Fruit fly (Drosophila melanogaster): ENCODE measurements around the gene EMC2A.
A peak's percentile ranks its signal among the peaks of the same experiment; 100 is the strongest.

The EMC2A gene

DNA sequence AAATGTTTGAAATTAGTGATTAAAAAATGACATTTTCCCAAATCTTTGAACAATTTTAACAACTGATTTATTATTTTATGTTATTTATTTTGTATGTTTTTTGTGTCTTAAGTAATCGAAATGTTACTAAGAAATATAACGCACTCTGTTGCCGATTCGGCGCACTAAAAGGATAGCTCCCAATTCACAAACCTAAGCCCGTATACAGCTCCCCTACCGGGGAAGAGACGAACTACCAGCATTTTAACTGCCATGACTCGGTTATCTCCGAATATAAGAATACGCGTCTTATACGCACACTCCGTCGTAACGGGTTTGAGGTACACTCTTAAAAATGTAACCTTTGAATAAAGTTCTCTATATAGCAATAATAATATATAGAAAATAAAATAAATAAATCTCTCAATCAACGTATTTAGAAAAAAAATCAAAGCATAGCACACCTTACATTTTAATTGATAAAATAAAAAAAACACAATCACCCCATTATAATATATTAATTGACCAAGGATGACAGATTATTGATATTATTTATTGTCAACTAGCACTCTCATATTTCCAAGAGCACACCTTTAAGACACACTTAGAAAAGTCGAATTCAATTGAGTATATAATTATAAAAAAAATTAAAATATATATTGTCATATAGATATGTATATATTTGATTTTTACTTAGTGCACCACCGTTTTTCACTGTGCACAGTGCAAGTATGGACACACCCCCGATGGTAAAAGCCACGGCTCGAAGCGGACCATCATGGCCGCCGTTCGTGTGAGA is 37.9 kb downstream of the EMC2A start (continued):
- no peak for TF ChIP-seq wek (GFP tag; optimal IDR thresholded peaks at IDR 0.05)
- peak; percentile 84 for TF ChIP-seq D19A (tag; optimal IDR thresholded peaks at IDR 0.05)
- no peak for TF ChIP-seq pan (optimal IDR thresholded peaks at IDR 0.05)
- TF ChIP-seq pan (GFP tag; optimal IDR thresholded peaks at IDR 0.05 in 1 of 2, IDR thresholded peaks at IDR 0.05 in 1 of 2) = peak in 1 of 2 experiments; percentile 70
- TF ChIP-seq chm (GFP tag; IDR thresholded peaks at IDR 0.05) = peak; percentile 68
- TF ChIP-seq btn (GFP tag; optimal IDR thresholded peaks at IDR 0.05) = no peak
- peak; percentile 76 for TF ChIP-seq Deaf1 (tag; optimal IDR thresholded peaks at IDR 0.05)
- no peak for TF ChIP-seq ssp (GFP tag; IDR thresholded peaks at IDR 0.05)
- TF ChIP-seq CG10565 (GFP tag; optimal IDR thresholded peaks at IDR 0.05) = no peak
- TF ChIP-seq CG8388 (GFP tag; optimal IDR thresholded peaks at IDR 0.05) = peak; percentile 87
- no peak for TF ChIP-seq aop (GFP tag; IDR thresholded peaks at IDR 0.05)
- TF ChIP-seq CG6175 (GFP tag; IDR thresholded peaks at IDR 0.05) = no peak
- peak; percentile 40; the same call in 1 of the 3 replicates for TF ChIP-seq Opbp (GFP tag; IDR thresholded peaks at IDR 0.05; ENCODE audit: partially characterized antibody)
- TF ChIP-seq CG3281 (GFP tag; optimal IDR thresholded peaks at IDR 0.05) = peak; percentile 88
- TF ChIP-seq ERR (GFP tag; optimal IDR thresholded peaks at IDR 0.05) = no peak
- peak; percentile 89 for TF ChIP-seq row (GFP tag; IDR thresholded peaks at IDR 0.05)
- peak; percentile 74 for TF ChIP-seq CG5180 (GFP tag; optimal IDR thresholded peaks at IDR 0.05)
- no peak for TF ChIP-seq Doc3 (GFP tag; IDR thresholded peaks at IDR 0.05; ENCODE audit: partially characterized antibody)
- TF ChIP-seq CG17802 (tag; optimal IDR thresholded peaks at IDR 0.05) = peak; percentile 15
- no peak for TF ChIP-seq HLHmδ (GFP tag; optimal IDR thresholded peaks at IDR 0.05)
- TF ChIP-seq CG15514 (GFP tag; optimal IDR thresholded peaks at IDR 0.05) = peak; percentile 43
- peak; percentile 95 for TF ChIP-seq zf30C (GFP tag; optimal IDR thresholded peaks at IDR 0.05)
- peak; percentile 37 for TF ChIP-seq CG8290 (GFP tag; optimal IDR thresholded peaks at IDR 0.05)
- TF ChIP-seq CG8290 (tag; optimal IDR thresholded peaks at IDR 0.05) = no peak
- TF ChIP-seq Sin3A (optimal IDR thresholded peaks at IDR 0.05) = no peak
- peak; percentile 22 for TF ChIP-seq CrebB (tag; optimal IDR thresholded peaks at IDR 0.05)
- TF ChIP-seq Ravus (GFP tag; IDR thresholded peaks at IDR 0.05) = peak; percentile 7; the same call in 1 of the 2 replicates
- no peak for TF ChIP-seq CG17612 (GFP tag; IDR thresholded peaks at IDR 0.05)
- TF ChIP-seq sima (GFP tag; optimal IDR thresholded peaks at IDR 0.05) = no peak
- peak; percentile 45 for TF ChIP-seq E2f2 (GFP tag; IDR thresholded peaks at IDR 0.05)
- peak; percentile 68 for TF ChIP-seq esg (GFP tag; conservative IDR thresholded peaks at IDR 0.05)
- TF ChIP-seq bab2 (GFP tag; optimal IDR thresholded peaks at IDR 0.05) = peak; percentile 9
- no peak for TF ChIP-seq Max (GFP tag; optimal IDR thresholded peaks at IDR 0.05)
- TF ChIP-seq gfzf (GFP tag; optimal IDR thresholded peaks at IDR 0.05) = peak; percentile 5
- TF ChIP-seq CG3407 (GFP tag; optimal IDR thresholded peaks at IDR 0.05) = peak; percentile 80
- no peak for TF ChIP-seq pb (GFP tag; optimal IDR thresholded peaks at IDR 0.05)
- peak; percentile 75 for TF ChIP-seq HHEX (GFP tag; optimal IDR thresholded peaks at IDR 0.05)
- peak; percentile 89 for TF ChIP-seq grau (tag; optimal IDR thresholded peaks at IDR 0.05)
- TF ChIP-seq phol (tag; optimal IDR thresholded peaks at IDR 0.05) = peak; percentile 90
- TF ChIP-seq amos (GFP tag; IDR thresholded peaks at IDR 0.05; ENCODE audit: partially characterized antibody) = peak; percentile 12; the same call in 1 of the 2 replicates
- TF ChIP-seq CG8924 (tag; optimal IDR thresholded peaks at IDR 0.05) = peak; percentile 93
- peak; percentile 33 for TF ChIP-seq CG16863 (GFP tag; optimal IDR thresholded peaks at IDR 0.05)
- TF ChIP-seq Atf6 (GFP tag; IDR thresholded peaks at IDR 0.05) = no peak; the same call in 1 of the 2 replicates
- peak; percentile 82 for TF ChIP-seq Sox102F (GFP tag; optimal IDR thresholded peaks at IDR 0.05)
- TF ChIP-seq Camta (GFP tag; optimal IDR thresholded peaks at IDR 0.05) = no peak
- no peak for TF ChIP-seq NK7.1 (GFP tag; optimal IDR thresholded peaks at IDR 0.05)
- TF ChIP-seq CG17912 (GFP tag; optimal IDR thresholded peaks at IDR 0.05) = peak; percentile 41
- peak; percentile 87 for TF ChIP-seq Hr3 (GFP tag; optimal IDR thresholded peaks at IDR 0.05)
- 0 out of 2 replicates have a peak, but pooled peaks have one; percentile 44 for TF ChIP-seq al (GFP tag; IDR thresholded peaks at IDR 0.05)
- TF ChIP-seq CG4360 (GFP tag; IDR thresholded peaks at IDR 0.05) = no peak
